Worm (Caenorhabditis elegans) whole organism, L1 larva: ENCODE data around the gene jun-1.

Source experiments
- ama-1 ChIP-seq: fragments of 150-350 bp; optimal IDR thresholded peaks from 2 replicates; lab custom pipeline; 2014
- dpl-1 ChIP-seq, 3 experiments: fragments of 150-350 bp in 2 of 3; sonication (generic microtip) in 1 of 3; optimal IDR thresholded peaks; 2 replicates each; lab custom pipeline; 2014 to 2017; ENCODE audit warnings: missing biosample characterization in 3 of 3, missing genetic modification characterization in 3 of 3, missing genetic modification reagents in 3 of 3
- dsc-1 ChIP-seq: sonication (generic microtip); optimal IDR thresholded peaks from 2 replicates; lab custom pipeline; 2016; ENCODE audit warnings: mild to moderate bottlenecking, missing genetic modification characterization, missing compliant biosample characterization
- jun-1 ChIP-seq: fragments of 150-350 bp; optimal IDR thresholded peaks from 2 replicates; lab custom pipeline; 2014; ENCODE audit warnings: missing biosample characterization, missing genetic modification reagents, missing genetic modification characterization
- lin-13 ChIP-seq: fragments of 150-350 bp; optimal IDR thresholded peaks from 2 replicates; lab custom pipeline; 2014; ENCODE audit warnings: missing biosample characterization, missing genetic modification reagents, missing genetic modification characterization
- mab-9 ChIP-seq: fragments of 200-800 bp; sonication (Bioruptor generic); IDR thresholded peaks from 2 replicates; pipeline ENCODE4 v1.3.6; 2022; ENCODE audit warnings: missing genetic modification reagents, missing genetic modification characterization, missing compliant biosample characterization
- nhr-12 ChIP-seq: sonication (generic microtip); optimal IDR thresholded peaks from 2 replicates; lab custom pipeline; 2017; ENCODE audit warnings: missing biosample characterization, missing genetic modification characterization
- nhr-19 ChIP-seq: fragments of 200-800 bp; sonication (Bioruptor generic); conservative IDR thresholded peaks from 2 replicates; pipeline ENCODE4 v1.3.6; 2022; ENCODE audit warnings: missing genetic modification characterization, missing compliant biosample characterization
- skn-1 ChIP-seq: fragments of 150-350 bp; optimal IDR thresholded peaks from 2 replicates; lab custom pipeline; 2014; ENCODE audit warnings: missing biosample characterization, missing genetic modification characterization

- TF ChIP-seq skn-1 (no peak), mab-9 (GFP tag; lab: Robert Waterston, UW) (no peak), lin-13 (no peak), nhr-12 (tag; lab: Kevin White, UChicago) (no peak), nhr-19 (GFP tag; lab: Robert Waterston, UW) (no peak), ama-1 (lab: Kevin White, UChicago) (no peak), dsc-1 (no peak), dpl-1 (GFP tag; optimal IDR thresholded peaks at IDR 0.05; lab: Kevin White, UChicago) (no peak), jun-1 (no peak)
These were observed 48.1 kb downstream of the jun-1 start, which contains the start of gene rhy-1 for ce11 chrII:9161023-9161422.
